Fruit fly (Drosophila melanogaster): Measurements from ENCODE around the gene CG31546.

- TF ChIP-seq Rfx (GFP tag; IDR thresholded peaks at IDR 0.05) = no peak
- TF ChIP-seq kni (GFP tag; optimal IDR thresholded peaks at IDR 0.05) = no peak
- no peak for TF ChIP-seq CG12236 (GFP tag; optimal IDR thresholded peaks at IDR 0.05)
- TF ChIP-seq btn (GFP tag; optimal IDR thresholded peaks at IDR 0.05) = no peak
- TF ChIP-seq ro (GFP tag; IDR thresholded peaks at IDR 0.05) = no peak
- no peak for TF ChIP-seq lmd (GFP tag; IDR thresholded peaks at IDR 0.05)
- TF ChIP-seq Xrp1 (GFP tag; IDR thresholded peaks at IDR 0.05) = no peak
- TF ChIP-seq Chrac-16 (GFP tag; optimal IDR thresholded peaks at IDR 0.05) = no peak
- no peak for TF ChIP-seq CG8281 (tag; optimal IDR thresholded peaks at IDR 0.05)
- no peak for TF ChIP-seq CG12744 (GFP tag; optimal IDR thresholded peaks at IDR 0.05)
- TF ChIP-seq Aef1 (GFP tag; IDR thresholded peaks at IDR 0.05) = no peak
- no peak for TF ChIP-seq al (GFP tag; IDR thresholded peaks at IDR 0.05)
- no peak for TF ChIP-seq Scr (GFP tag; IDR thresholded peaks at IDR 0.05; ENCODE audit: partially characterized antibody)
- TF ChIP-seq mirr (GFP tag; optimal IDR thresholded peaks at IDR 0.05) = no peak
Observed at dm6 chr3R:5611733-5612132, 23.7 kb downstream of the CG31546 start.
